Fruit fly (Drosophila melanogaster) whole organism, pupa: ENCODE measurements around the gene CG14820.
A peak's percentile ranks its signal among the peaks of the same experiment; 100 is the strongest.

Experiments
- CG10348 ChIP-seq: fragments of 200-800 bp; sonication (Bioruptor generic); IDR thresholded peaks from 2 replicates; pipeline ENCODE4 v1.3.6; 2022; ENCODE audit warnings: missing biosample characterization, missing genetic modification characterization
- CG12605 ChIP-seq: fragments of 200-800 bp; sonication (Bioruptor generic); IDR thresholded peaks from 2 replicates; pipeline ENCODE4 v1.3.6; 2022; ENCODE audit warnings: missing biosample characterization, missing genetic modification characterization
- CG13204 ChIP-seq: fragments of 200-800 bp; sonication (Bioruptor generic); optimal IDR thresholded peaks from 2 replicates; lab custom pipeline; 2018; ENCODE audit warnings: missing biosample characterization, mild to moderate bottlenecking, missing genetic modification characterization, moderate library complexity
- CG14655 ChIP-seq: fragments of 200-800 bp; sonication (Bioruptor generic); optimal IDR thresholded peaks from 3 replicates; lab custom pipeline; 2017; ENCODE audit warnings: mild to moderate bottlenecking, missing biosample characterization, missing genetic modification reagents, missing genetic modification characterization
- CG15710 ChIP-seq: fragments of 200-800 bp; sonication (Bioruptor generic); optimal IDR thresholded peaks from 2 replicates; lab custom pipeline; 2018; ENCODE audit warnings: missing biosample characterization, mild to moderate bottlenecking, missing genetic modification characterization, moderate library complexity
- CG17806 ChIP-seq: fragments of 200-800 bp; sonication (Bioruptor generic); optimal IDR thresholded peaks from 2 replicates; lab custom pipeline; 2018; ENCODE audit warnings: missing biosample characterization, mild to moderate bottlenecking, missing genetic modification characterization, moderate library complexity
- CG32121 ChIP-seq: fragments of 200-800 bp; sonication (Bioruptor generic); IDR thresholded peaks from 2 replicates; pipeline ENCODE4 v1.3.6; 2022; ENCODE audit warnings: missing biosample characterization, missing genetic modification characterization
- CG34367 ChIP-seq: fragments of 200-800 bp; sonication (Bioruptor generic); optimal IDR thresholded peaks from 2 replicates; lab custom pipeline; 2018; ENCODE audit warnings: missing biosample characterization, mild to moderate bottlenecking, missing genetic modification characterization
- CG4496 ChIP-seq: fragments of 200-800 bp; sonication (Bioruptor generic); IDR thresholded peaks from 3 replicates; pipeline ENCODE4 v1.3.6; 2022; ENCODE audit warnings: missing biosample characterization, missing genetic modification characterization
- CG8159 ChIP-seq: fragments of 200-800 bp; sonication (Bioruptor generic); optimal IDR thresholded peaks from 3 replicates; lab custom pipeline; 2018; ENCODE audit warnings: missing biosample characterization, mild to moderate bottlenecking, missing genetic modification characterization, moderate library complexity
- CG8301 ChIP-seq: fragments of 200-800 bp; sonication (Bioruptor generic); optimal IDR thresholded peaks from 2 replicates; lab custom pipeline; 2018; ENCODE audit warnings: missing biosample characterization, mild to moderate bottlenecking, missing genetic modification characterization
- CG9948 ChIP-seq: fragments of 200-800 bp; sonication (Bioruptor generic); optimal IDR thresholded peaks from 2 replicates; lab custom pipeline; 2018; ENCODE audit warnings: missing biosample characterization, mild to moderate bottlenecking, missing genetic modification characterization, moderate library complexity
- D1 ChIP-seq: fragments of 200-800 bp; sonication (Bioruptor generic); optimal IDR thresholded peaks from 2 replicates; lab custom pipeline; 2018; ENCODE audit warnings: missing biosample characterization, mild to moderate bottlenecking, missing genetic modification characterization, moderate library complexity
- EcR ChIP-seq: fragments of 200-800 bp; sonication (Bioruptor generic); optimal IDR thresholded peaks from 3 replicates; lab custom pipeline; 2019; ENCODE audit warnings: missing biosample characterization, missing genetic modification characterization, mild to moderate bottlenecking, moderate library complexity, missing genetic modification reagents
- Ets98B ChIP-seq: fragments of 200-800 bp; sonication (Bioruptor generic); IDR thresholded peaks from 2 replicates; pipeline ENCODE4 v1.3.6; 2022; ENCODE audit warnings: missing biosample characterization, missing genetic modification characterization
- Pif1A ChIP-seq: fragments of 200-800 bp; sonication (Bioruptor generic); optimal IDR thresholded peaks from 3 replicates; lab custom pipeline; 2016; ENCODE audit warnings: missing biosample characterization, missing genetic modification characterization
- Pif1B ChIP-seq: fragments of 200-800 bp; sonication (Bioruptor generic); optimal IDR thresholded peaks from 3 replicates; lab custom pipeline; 2016; ENCODE audit warnings: missing biosample characterization, missing genetic modification characterization
- Snoo ChIP-seq: fragments of 200-800 bp; sonication (Bioruptor generic); optimal IDR thresholded peaks from 3 replicates; lab custom pipeline; 2017; ENCODE audit warnings: missing biosample characterization, mild to moderate bottlenecking, missing genetic modification characterization, inconsistent platforms
- fd96Ca ChIP-seq: fragments of 200-800 bp; sonication (Bioruptor generic); IDR thresholded peaks from 3 replicates; pipeline ENCODE4 v1.3.6; 2022; ENCODE audit warnings: missing biosample characterization, missing genetic modification characterization
- gl ChIP-seq: fragments of 200-800 bp; sonication (Bioruptor generic); optimal IDR thresholded peaks from 2 replicates; lab custom pipeline; 2018; ENCODE audit warnings: missing biosample characterization, mild to moderate bottlenecking, missing genetic modification characterization
- rn ChIP-seq: fragments of 200-800 bp; sonication (Bioruptor generic); IDR thresholded peaks from 2 replicates; pipeline ENCODE4 v1.3.6; 2022; ENCODE audit warnings: missing biosample characterization, missing genetic modification characterization

CG14820 gene

dm6 chr3L:6976601-6977140 is 43.9 kb downstream of the CG14820 start:
- no peak for TF ChIP-seq CG12605 (GFP tag; lab: Robert Waterston, UW)
- TF ChIP-seq CG8301 = no peak
- no peak for TF ChIP-seq CG17806 (tag; lab: Kevin White, UChicago)
- no peak for TF ChIP-seq Pif1A (GFP tag; lab: Kevin White, UChicago)
- TF ChIP-seq gl = no peak
- TF ChIP-seq CG13204 (GFP tag; lab: Kevin White, UChicago) = no peak
- TF ChIP-seq CG32121 (GFP tag; lab: Robert Waterston, UW) = no peak
- no peak for TF ChIP-seq D1 (tag; lab: Kevin White, UChicago)
- TF ChIP-seq EcR = no peak
- no peak for TF ChIP-seq CG14655
- no peak for TF ChIP-seq CG34367 (tag; lab: Kevin White, UChicago)
- no peak for TF ChIP-seq Ets98B (GFP tag; lab: Robert Waterston, UW)
- TF ChIP-seq CG9948 (tag; lab: Kevin White, UChicago) = no peak
- TF ChIP-seq CG8159 (tag; lab: Kevin White, UChicago) = no peak
- TF ChIP-seq rn = no peak
- TF ChIP-seq CG15710 (tag; lab: Kevin White, UChicago) = no peak
- no peak for TF ChIP-seq Pif1B
- TF ChIP-seq CG4496 (GFP tag; lab: Robert Waterston, UW) = no peak

- TF ChIP-seq CG8301 (peak; percentile 59), CG15710 (tag; lab: Kevin White, UChicago) (peak; percentile 64), CG14655 (peak; percentile 76), rn (peak; percentile 72), CG17806 (tag; lab: Kevin White, UChicago) (peak; percentile 67), EcR (peak; percentile 25), Snoo (tag; lab: Kevin White, UChicago) (peak; percentile 75), CG32121 (GFP tag; lab: Robert Waterston, UW) (peak; percentile 83), Pif1B (peak; percentile 36), CG13204 (GFP tag; lab: Kevin White, UChicago) (no peak), CG10348 (GFP tag; lab: Robert Waterston, UW) (no peak), Ets98B (GFP tag; lab: Robert Waterston, UW) (peak; percentile 69), Pif1A (GFP tag; lab: Kevin White, UChicago) (peak; percentile 41), CG34367 (tag; lab: Kevin White, UChicago) (peak; percentile 38), D1 (tag; lab: Kevin White, UChicago) (no peak), CG9948 (tag; lab: Kevin White, UChicago) (peak; percentile 65), CG4496 (GFP tag; lab: Robert Waterston, UW) (peak; percentile 71), CG12605 (GFP tag; lab: Robert Waterston, UW) (peak; percentile 76; the same call in 1 of the 2 replicates), CG8159 (tag; lab: Kevin White, UChicago) (peak; percentile 75), fd96Ca (GFP tag; lab: Robert Waterston, UW) (peak; percentile 78), gl (peak; percentile 8)
Measured at dm6 chr3L:6977391-6977790, 44.7 kb downstream of the CG14820 start.

dm6 chr3L:6978030-6978683 is 45.4 kb downstream of the CG14820 start:
- TF ChIP-seq CG9948 (tag; lab: Kevin White, UChicago) = no peak
- no peak for TF ChIP-seq CG13204 (GFP tag; lab: Kevin White, UChicago)
- TF ChIP-seq Pif1B = no peak
- peak; percentile 40 for TF ChIP-seq CG8159 (tag; lab: Kevin White, UChicago)
- TF ChIP-seq CG4496 (GFP tag; lab: Robert Waterston, UW) = peak; percentile 49; the same call in 2 of the 3 replicates
- no peak for TF ChIP-seq D1 (tag; lab: Kevin White, UChicago)
- TF ChIP-seq CG10348 (GFP tag; lab: Robert Waterston, UW) = no peak
- TF ChIP-seq Ets98B (GFP tag; lab: Robert Waterston, UW) = no peak
- TF ChIP-seq Snoo (tag; lab: Kevin White, UChicago) = no peak
- TF ChIP-seq EcR = no peak
- TF ChIP-seq CG32121 (GFP tag; lab: Robert Waterston, UW) = peak; percentile 75
- TF ChIP-seq CG12605 (GFP tag; lab: Robert Waterston, UW) = 0 out of 2 replicates have a peak, but pooled peaks have one; percentile 12
- peak; percentile 8 for TF ChIP-seq CG15710 (tag; lab: Kevin White, UChicago)
- TF ChIP-seq gl = no peak
- TF ChIP-seq fd96Ca (GFP tag; lab: Robert Waterston, UW) = 0 out of 3 replicates have a peak, but pooled peaks have one; percentile 16
- peak; percentile 36 for TF ChIP-seq Pif1A (GFP tag; lab: Kevin White, UChicago)
- peak; percentile 48; the same call in 1 of the 2 replicates for TF ChIP-seq rn
- TF ChIP-seq CG17806 (tag; lab: Kevin White, UChicago) = no peak
- no peak for TF ChIP-seq CG34367 (tag; lab: Kevin White, UChicago)
- peak; percentile 50 for TF ChIP-seq CG14655
- peak; percentile 54 for TF ChIP-seq CG8301

- no peak for TF ChIP-seq CG9948 (tag; lab: Kevin White, UChicago)
- no peak for TF ChIP-seq CG4496 (GFP tag; lab: Robert Waterston, UW)
- no peak for TF ChIP-seq Snoo (tag; lab: Kevin White, UChicago)
- no peak for TF ChIP-seq Pif1B
- no peak for TF ChIP-seq gl
- no peak for TF ChIP-seq CG32121 (GFP tag; lab: Robert Waterston, UW)
- no peak for TF ChIP-seq CG8301
- no peak for TF ChIP-seq Ets98B (GFP tag; lab: Robert Waterston, UW)
- TF ChIP-seq EcR = no peak
- TF ChIP-seq CG15710 (tag; lab: Kevin White, UChicago) = no peak
- no peak for TF ChIP-seq CG13204 (GFP tag; lab: Kevin White, UChicago)
- no peak for TF ChIP-seq Pif1A (GFP tag; lab: Kevin White, UChicago)
Measured at dm6 chr3L:6978757-6979386, 46.1 kb downstream of the CG14820 start.
